Worm (Caenorhabditis elegans) whole organism, mixed stage, embryonic: ENCODE measurements around the gene ttr-39.

Source experiments
- M03D4.4 ChIP-seq: sonication (generic microtip); optimal IDR thresholded peaks from 2 replicates; lab custom pipeline; 2017; ENCODE audit warnings: mild to moderate bottlenecking, missing genetic modification characterization, missing compliant biosample characterization
- bed-3 ChIP-seq: fragments of 200-800 bp; sonication (Bioruptor generic); optimal IDR thresholded peaks from 3 replicates; lab custom pipeline; 2018; ENCODE audit warnings: mild to moderate bottlenecking, missing genetic modification characterization, moderate library complexity, missing compliant biosample characterization
- blmp-1 ChIP-seq: fragments of 150-350 bp; optimal IDR thresholded peaks from 2 replicates; lab custom pipeline; 2014; ENCODE audit warnings: missing biosample characterization, missing genetic modification characterization
- ceh-39 ChIP-seq: fragments of 150-350 bp; optimal IDR thresholded peaks from 2 replicates; lab custom pipeline; 2014; ENCODE audit warnings: missing biosample characterization, missing genetic modification characterization
- ceh-43 ChIP-seq: fragments of 200-800 bp; sonication (Bioruptor generic); optimal IDR thresholded peaks from 2 replicates; lab custom pipeline; 2018; ENCODE audit warnings: mild to moderate bottlenecking, missing genetic modification characterization, moderate library complexity, missing compliant biosample characterization
- cnd-1 ChIP-seq: fragments of 200-800 bp; sonication (Bioruptor generic); optimal IDR thresholded peaks from 2 replicates; lab custom pipeline; 2018; ENCODE audit warnings: mild to moderate bottlenecking, missing genetic modification characterization, missing compliant biosample characterization
- elt-1 ChIP-seq: sonication (generic microtip); optimal IDR thresholded peaks from 2 replicates; lab custom pipeline; 2017; ENCODE audit warnings: missing genetic modification characterization, mild to moderate bottlenecking, missing compliant biosample characterization, antibody characterized with exemption, moderate library complexity, borderline replicate concordance; ENCODE audit not compliant: insufficient read depth
- elt-3 ChIP-seq: fragments of 150-350 bp; optimal IDR thresholded peaks from 2 replicates; lab custom pipeline; 2014; ENCODE audit warnings: missing biosample characterization, missing genetic modification characterization
- flh-1 ChIP-seq: fragments of 200-800 bp; sonication (Bioruptor generic); optimal IDR thresholded peaks from 2 replicates; lab custom pipeline; 2018; ENCODE audit warnings: mild to moderate bottlenecking, missing genetic modification characterization, moderate library complexity, missing compliant biosample characterization
- lin-13 ChIP-seq: fragments of 150-350 bp; optimal IDR thresholded peaks from 2 replicates; lab custom pipeline; 2014; ENCODE audit warnings: missing biosample characterization, missing genetic modification characterization
- lsy-2 ChIP-seq: fragments of 150-350 bp; optimal IDR thresholded peaks from 2 replicates; lab custom pipeline; 2014; ENCODE audit warnings: missing biosample characterization, missing genetic modification characterization
- mab-5 ChIP-seq: fragments of 150-350 bp; optimal IDR thresholded peaks from 2 replicates; lab custom pipeline; 2014; ENCODE audit warnings: missing biosample characterization, missing genetic modification characterization
- mep-1 ChIP-seq: fragments of 150-350 bp; optimal IDR thresholded peaks from 2 replicates; lab custom pipeline; 2017; ENCODE audit warnings: missing biosample characterization, missing genetic modification reagents, missing genetic modification characterization, inconsistent platforms
- mls-2 ChIP-seq: sonication (generic microtip); optimal IDR thresholded peaks from 2 replicates; lab custom pipeline; 2016; ENCODE audit warnings: mild to moderate bottlenecking, missing genetic modification characterization, moderate library complexity, missing compliant biosample characterization
- nhr-12 ChIP-seq: fragments of 150-350 bp; optimal IDR thresholded peaks from 2 replicates; lab custom pipeline; 2014; ENCODE audit warnings: missing biosample characterization, missing genetic modification characterization
- nhr-2 ChIP-seq: fragments of 150-350 bp; optimal IDR thresholded peaks from 2 replicates; lab custom pipeline; 2014; ENCODE audit warnings: missing biosample characterization, missing genetic modification characterization
- nhr-237 ChIP-seq: fragments of 150-350 bp; optimal IDR thresholded peaks from 2 replicates; lab custom pipeline; 2014; ENCODE audit warnings: missing biosample characterization, missing genetic modification characterization
- nhr-28 ChIP-seq: fragments of 150-350 bp; optimal IDR thresholded peaks from 2 replicates; lab custom pipeline; 2014; ENCODE audit warnings: missing biosample characterization, missing genetic modification characterization
- nhr-76 ChIP-seq: sonication (generic microtip); optimal IDR thresholded peaks from 2 replicates; lab custom pipeline; 2017; ENCODE audit warnings: missing biosample characterization, missing genetic modification characterization
- pha-4 ChIP-seq: fragments of 150-350 bp; optimal IDR thresholded peaks from 2 replicates; lab custom pipeline; 2018; ENCODE audit warnings: missing biosample characterization, missing genetic modification reagents, missing genetic modification characterization
- sem-2 ChIP-seq: fragments of 200-800 bp; sonication (Bioruptor generic); optimal IDR thresholded peaks from 2 replicates; lab custom pipeline; 2018; ENCODE audit warnings: mild to moderate bottlenecking, missing genetic modification characterization, missing compliant biosample characterization
- snpc-4 ChIP-seq: fragments of 150-350 bp; optimal IDR thresholded peaks from 2 replicates; lab custom pipeline; 2014; ENCODE audit warnings: missing biosample characterization, missing genetic modification characterization
- sptf-1 ChIP-seq: sonication (generic microtip); optimal IDR thresholded peaks from 2 replicates; lab custom pipeline; 2017; ENCODE audit warnings: mild to moderate bottlenecking, missing genetic modification characterization, moderate library complexity, missing compliant biosample characterization
- tbx-8 ChIP-seq: fragments of 200-800 bp; sonication (Bioruptor generic); optimal IDR thresholded peaks from 2 replicates; lab custom pipeline; 2018; ENCODE audit warnings: mild to moderate bottlenecking, missing genetic modification characterization, moderate library complexity, missing compliant biosample characterization
- unc-120 ChIP-seq: sonication (generic microtip); optimal IDR thresholded peaks from 2 replicates; lab custom pipeline; 2017; ENCODE audit warnings: missing genetic modification characterization, missing compliant biosample characterization; ENCODE audit not compliant: poor library complexity, severe bottlenecking
- unc-62 ChIP-seq: fragments of 150-350 bp; optimal IDR thresholded peaks from 2 replicates; lab custom pipeline; 2014; ENCODE audit warnings: missing biosample characterization, missing genetic modification reagents, missing genetic modification characterization
- ztf-11 ChIP-seq: fragments of 150-350 bp; optimal IDR thresholded peaks from 2 replicates; lab custom pipeline; 2014; ENCODE audit warnings: missing biosample characterization, missing genetic modification characterization

The ttr-39 gene

ce11 chrIV:10080816-10081215 is 8.9 kb downstream of the ttr-39 start, which contains the start of gene W01B6.6:
Gene W01B6.6 (plus strand): TSS chrIV:10081116.
- TF ChIP-seq nhr-2 (no peak), ceh-39 (tag; lab: Kevin White, UChicago) (no peak), sptf-1 (no peak), ztf-11 (tag; lab: Kevin White, UChicago) (no peak)
- TF ChIP-seq, all 35 proteins: peak for 0

DNA sequence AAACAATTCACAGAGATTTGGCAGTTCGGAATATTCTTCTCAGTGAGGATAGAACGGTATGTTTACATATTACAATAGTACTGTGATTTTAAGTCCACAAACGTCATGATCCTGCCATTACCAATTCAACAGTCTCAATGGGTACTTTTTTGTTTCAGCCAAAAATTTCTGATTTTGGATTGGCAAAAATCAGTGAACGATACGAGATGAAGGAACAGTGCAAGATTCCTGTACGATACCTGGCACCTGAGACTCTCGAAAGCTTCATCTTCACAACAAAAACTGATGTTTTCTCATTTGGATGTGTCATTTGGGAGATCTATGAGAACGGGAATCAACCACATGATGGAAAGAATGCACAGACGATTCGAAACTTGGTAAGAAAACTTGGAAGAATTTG is 11.7 kb downstream of the ttr-39 start:
- no peak for TF ChIP-seq nhr-76 (tag; lab: Kevin White, UChicago)
- TF ChIP-seq snpc-4 (tag; lab: Kevin White, UChicago): no peak
- TF ChIP-seq cnd-1: no peak
- TF ChIP-seq mls-2 (tag; lab: Kevin White, UChicago): no peak
- TF ChIP-seq M03D4.4 (tag; lab: Kevin White, UChicago): no peak
- TF ChIP-seq nhr-28 (tag; lab: Kevin White, UChicago): no peak
- no peak for TF ChIP-seq pha-4
- TF ChIP-seq lin-13 (tag; lab: Kevin White, UChicago): no peak
- TF ChIP-seq flh-1 (GFP tag; lab: Kevin White, UChicago): no peak
- TF ChIP-seq mep-1 (tag; lab: Kevin White, UChicago): no peak

DNA sequence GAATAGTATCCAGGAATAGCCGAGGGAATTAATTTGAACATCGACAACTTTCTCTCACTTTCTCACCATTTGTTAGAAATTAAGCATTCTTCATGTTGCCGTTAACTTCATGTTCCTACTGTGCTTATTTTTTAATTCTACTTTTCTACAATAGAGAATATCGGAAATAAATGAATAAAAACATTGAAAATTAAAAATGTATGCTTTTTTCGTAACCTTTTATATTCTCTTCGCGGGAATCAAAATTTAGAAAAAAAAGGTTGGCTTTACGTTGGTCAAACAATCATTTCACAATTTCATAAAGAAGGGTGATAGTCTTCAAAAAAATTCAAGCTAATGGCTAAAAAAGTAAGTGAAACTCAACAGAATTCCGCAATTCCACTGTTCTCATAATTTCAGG is 13.8 kb downstream of the ttr-39 start, which contains the start of gene W01B6.5:
Gene W01B6.5 (plus strand): TSS at position 301 of the 400 bp plus-strand sequence.
- TF ChIP-seq ceh-43 (GFP tag; lab: Kevin White, UChicago): no peak
- TF ChIP-seq pha-4: no peak
- TF ChIP-seq nhr-237 (tag; lab: Kevin White, UChicago): no peak
- TF ChIP-seq blmp-1 (tag; lab: Kevin White, UChicago): no peak
- TF ChIP-seq sem-2: no peak
- TF ChIP-seq nhr-12: no peak
- TF ChIP-seq snpc-4 (tag; lab: Kevin White, UChicago): no peak
- no peak for TF ChIP-seq unc-120
- no peak for TF ChIP-seq mab-5 (tag; lab: Kevin White, UChicago)
- no peak for TF ChIP-seq nhr-28 (tag; lab: Kevin White, UChicago)

DNA sequence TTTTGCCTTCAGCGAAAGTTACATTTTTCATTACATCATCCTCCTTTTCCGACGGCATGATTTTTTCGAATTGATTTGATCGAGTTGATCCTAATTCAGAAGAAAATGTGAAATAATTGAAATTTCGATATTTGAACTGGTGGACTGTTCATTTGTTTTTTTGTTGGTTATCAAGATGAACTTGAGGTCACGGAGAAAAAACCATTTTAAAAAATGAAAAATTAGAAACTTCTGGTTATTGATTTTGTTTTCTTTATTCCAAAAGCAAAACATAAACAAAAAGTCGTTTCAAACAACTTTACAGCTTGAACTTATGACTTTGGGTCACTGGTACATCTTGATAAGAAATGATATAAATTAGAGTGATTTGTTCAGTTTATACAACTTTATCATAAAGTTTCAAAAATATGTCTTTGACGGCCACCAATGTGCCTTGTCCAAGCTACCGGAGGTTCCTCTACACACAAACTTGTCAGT is 14.6 kb downstream of the ttr-39 start, which contains the start of the genes ttbk-4 and W01B6.4:
Gene ttbk-4 (minus strand): TSS at position 101 of the 477 bp plus-strand sequence.
Gene W01B6.4 (plus strand): TSS at position 427 of the 477 bp plus-strand sequence.
- TF ChIP-seq sem-2: no peak
- TF ChIP-seq ztf-11 (tag; lab: Kevin White, UChicago): no peak
- TF ChIP-seq mls-2 (tag; lab: Kevin White, UChicago): no peak
- no peak for TF ChIP-seq blmp-1 (tag; lab: Kevin White, UChicago)

DNA sequence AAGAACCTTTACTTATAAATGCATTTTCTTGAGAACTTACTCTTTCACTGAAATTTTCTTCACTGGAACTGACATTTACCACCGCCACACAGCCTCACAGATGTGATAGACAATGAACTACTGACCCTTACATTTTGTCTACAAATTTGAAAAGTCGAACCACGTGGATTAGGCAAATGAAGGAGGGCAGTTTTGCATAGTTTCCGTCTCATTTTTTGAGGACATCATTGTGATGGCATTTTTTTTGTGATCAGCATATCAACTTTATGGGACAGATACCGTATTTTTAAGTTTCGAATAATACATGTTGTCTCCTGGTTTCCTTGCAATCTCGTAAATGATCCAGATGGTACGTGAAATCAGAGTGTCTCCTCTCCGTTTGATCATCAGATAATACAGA is 17.1 kb downstream of the ttr-39 start, which contains the start of gene W01B6.3:
Gene W01B6.3 (minus strand): TSS at position 101 of the 400 bp plus-strand sequence.
- TF ChIP-seq mab-5 (tag; lab: Kevin White, UChicago) (no peak), elt-3 (tag; lab: Kevin White, UChicago) (no peak), blmp-1 (tag; lab: Kevin White, UChicago) (no peak), bed-3 (GFP tag; lab: Kevin White, UChicago) (no peak), snpc-4 (tag; lab: Kevin White, UChicago) (no peak), mep-1 (tag; lab: Kevin White, UChicago) (no peak)

- TF ChIP-seq unc-62 (GFP tag; lab: Kevin White, UChicago) (no peak), tbx-8 (GFP tag; lab: Kevin White, UChicago) (no peak), ztf-11 (tag; lab: Kevin White, UChicago) (no peak), pha-4 (no peak), mls-2 (tag; lab: Kevin White, UChicago) (no peak), nhr-76 (tag; lab: Kevin White, UChicago) (no peak), flh-1 (GFP tag; lab: Kevin White, UChicago) (no peak), elt-1 (tag; lab: Kevin White, UChicago) (no peak), snpc-4 (tag; lab: Kevin White, UChicago) (no peak), ceh-39 (tag; lab: Kevin White, UChicago) (no peak), mep-1 (tag; lab: Kevin White, UChicago) (no peak), sptf-1 (no peak), lsy-2 (tag; lab: Kevin White, UChicago) (no peak)
- TF ChIP-seq, all 35 proteins: peak for 0
Measured at ce11 chrIV:10068266-10068665, 21.4 kb downstream of the ttr-39 start.
